Worm (Caenorhabditis elegans) whole organism, late embryonic: Measurements from ENCODE around the gene C54D10.10.

ENCODE experiments used
- C38D4.7 ChIP-seq: fragments of 200-800 bp; sonication (Bioruptor generic); optimal IDR thresholded peaks from 2 replicates; lab custom pipeline; 2018; ENCODE audit warnings: mild to moderate bottlenecking, missing genetic modification characterization, moderate library complexity, missing compliant biosample characterization
- K09A11.1 ChIP-seq: sonication (generic microtip); optimal IDR thresholded peaks from 2 replicates; lab custom pipeline; 2017; ENCODE audit warnings: antibody characterized with exemption, mild to moderate bottlenecking, missing genetic modification characterization, missing compliant biosample characterization; ENCODE audit not compliant: insufficient read depth
- Y22D7AL.16 ChIP-seq: sonication (generic microtip); optimal IDR thresholded peaks from 2 replicates; lab custom pipeline; 2016; ENCODE audit warnings: missing genetic modification characterization, missing compliant biosample characterization
- ahr-1 ChIP-seq: sonication (generic microtip); optimal IDR thresholded peaks from 2 replicates; lab custom pipeline; 2016; ENCODE audit warnings: missing genetic modification characterization, missing compliant biosample characterization
- ceh-2 ChIP-seq: sonication (generic microtip); optimal IDR thresholded peaks from 2 replicates; lab custom pipeline; 2016; ENCODE audit warnings: missing genotype, missing genetic modification characterization, missing compliant biosample characterization
- ceh-24 ChIP-seq: sonication (generic microtip); optimal IDR thresholded peaks from 2 replicates; lab custom pipeline; 2016; ENCODE audit warnings: mild to moderate bottlenecking, missing genetic modification characterization, missing compliant biosample characterization
- ceh-34 ChIP-seq: sonication (generic microtip); optimal IDR thresholded peaks from 2 replicates; lab custom pipeline; 2016; ENCODE audit warnings: mild to moderate bottlenecking, missing genetic modification characterization, missing compliant biosample characterization
- ceh-45 ChIP-seq: fragments of 200-800 bp; sonication (Bioruptor generic); IDR thresholded peaks from 2 replicates; pipeline ENCODE4 v1.3.6; 2022; ENCODE audit warnings: missing genetic modification reagents, missing genetic modification characterization, missing compliant biosample characterization
- ceh-48 ChIP-seq: sonication (generic microtip); optimal IDR thresholded peaks from 2 replicates; lab custom pipeline; 2016; ENCODE audit warnings: missing genetic modification characterization, inconsistent platforms, missing compliant biosample characterization
- ceh-6 ChIP-seq: fragments of 200-800 bp; sonication (Bioruptor generic); optimal IDR thresholded peaks from 2 replicates; lab custom pipeline; 2018; ENCODE audit warnings: mild to moderate bottlenecking, missing genetic modification characterization, missing compliant biosample characterization
- ceh-9 ChIP-seq: sonication (generic microtip); optimal IDR thresholded peaks from 2 replicates; lab custom pipeline; 2016; ENCODE audit warnings: mild to moderate bottlenecking, missing genetic modification characterization, inconsistent platforms, missing compliant biosample characterization
- dmd-4 ChIP-seq: sonication (generic microtip); optimal IDR thresholded peaks from 2 replicates; lab custom pipeline; 2016; ENCODE audit warnings: borderline replicate concordance, missing genetic modification characterization, missing compliant biosample characterization
- dve-1 ChIP-seq: sonication (generic microtip); optimal IDR thresholded peaks from 2 replicates; lab custom pipeline; 2017; ENCODE audit warnings: antibody characterized with exemption, mild to moderate bottlenecking, missing genetic modification characterization, missing compliant biosample characterization
- elt-2 ChIP-seq: sonication (generic microtip); optimal IDR thresholded peaks from 2 replicates; lab custom pipeline; 2016; ENCODE audit warnings: missing genetic modification reagents, missing genetic modification characterization, missing compliant biosample characterization
- eyg-1 ChIP-seq: sonication (generic microtip); optimal IDR thresholded peaks from 2 replicates; lab custom pipeline; 2016; ENCODE audit warnings: missing genotype, missing genetic modification characterization, missing compliant biosample characterization
- fax-1 ChIP-seq: sonication (generic microtip); optimal IDR thresholded peaks from 2 replicates; lab custom pipeline; 2016; ENCODE audit warnings: missing genotype, missing genetic modification characterization, missing compliant biosample characterization
- fkh-10 ChIP-seq: fragments of 150-350 bp; optimal IDR thresholded peaks from 2 replicates; lab custom pipeline; 2014; ENCODE audit warnings: missing biosample characterization, missing genetic modification reagents, missing genetic modification characterization
- hlh-13 ChIP-seq: fragments of 200-800 bp; sonication (Bioruptor generic); optimal IDR thresholded peaks from 2 replicates; lab custom pipeline; 2018; ENCODE audit warnings: mild to moderate bottlenecking, missing genetic modification characterization, missing compliant biosample characterization
- hlh-15 ChIP-seq: sonication (generic microtip); optimal IDR thresholded peaks from 2 replicates; lab custom pipeline; 2016; ENCODE audit warnings: missing genetic modification characterization, missing compliant biosample characterization
- hlh-8 ChIP-seq: sonication (generic microtip); optimal IDR thresholded peaks from 2 replicates; lab custom pipeline; 2016; ENCODE audit warnings: missing genotype, missing genetic modification characterization, missing compliant biosample characterization
- lim-6 ChIP-seq: sonication (generic microtip); optimal IDR thresholded peaks from 2 replicates; lab custom pipeline; 2016; ENCODE audit warnings: missing genetic modification characterization, missing compliant biosample characterization
- lin-11 ChIP-seq: fragments of 200-800 bp; sonication (Bioruptor generic); optimal IDR thresholded peaks from 2 replicates; lab custom pipeline; 2018; ENCODE audit warnings: mild to moderate bottlenecking, missing genetic modification characterization, missing compliant biosample characterization
- nhr-11 ChIP-seq: fragments of 150-350 bp; optimal IDR thresholded peaks from 2 replicates; lab custom pipeline; 2014; ENCODE audit warnings: missing biosample characterization, missing genetic modification characterization
- npax-4 ChIP-seq: sonication (generic microtip); optimal IDR thresholded peaks from 2 replicates; lab custom pipeline; 2016; ENCODE audit warnings: missing genetic modification characterization, missing compliant biosample characterization
- odd-2 ChIP-seq: sonication (generic microtip); optimal IDR thresholded peaks from 2 replicates; lab custom pipeline; 2017; ENCODE audit warnings: antibody characterized with exemption, mild to moderate bottlenecking, missing genetic modification characterization, missing compliant biosample characterization
- pag-3 ChIP-seq: sonication (generic microtip); optimal IDR thresholded peaks from 2 replicates; lab custom pipeline; 2016; ENCODE audit warnings: missing compliant biosample characterization, missing genetic modification characterization, borderline replicate concordance
- pat-9 ChIP-seq: fragments of 200-800 bp; sonication (Bioruptor generic); optimal IDR thresholded peaks from 2 replicates; lab custom pipeline; 2018; ENCODE audit warnings: mild to moderate bottlenecking, missing genetic modification characterization, moderate library complexity, missing compliant biosample characterization
- pax-1 ChIP-seq: fragments of 150-350 bp; optimal IDR thresholded peaks from 2 replicates; lab custom pipeline; 2014; ENCODE audit warnings: missing biosample characterization, missing genetic modification characterization
- pha-2 ChIP-seq: sonication (generic microtip); optimal IDR thresholded peaks from 2 replicates; lab custom pipeline; 2017; ENCODE audit warnings: mild to moderate bottlenecking, missing genetic modification characterization, missing compliant biosample characterization
- pha-4 ChIP-seq: fragments of 150-350 bp; optimal IDR thresholded peaks from 2 replicates; lab custom pipeline; 2018; ENCODE audit warnings: missing biosample characterization, missing genetic modification reagents, missing genetic modification characterization
- pqm-1 ChIP-seq: sonication (generic microtip); optimal IDR thresholded peaks from 2 replicates; lab custom pipeline; 2016; ENCODE audit warnings: missing genetic modification characterization, missing compliant biosample characterization
- pros-1 ChIP-seq: fragments of 150-350 bp; optimal IDR thresholded peaks from 2 replicates; lab custom pipeline; 2014; ENCODE audit warnings: missing biosample characterization, missing genetic modification reagents, missing genetic modification characterization
- ref-2 ChIP-seq: sonication (generic microtip); optimal IDR thresholded peaks from 2 replicates; lab custom pipeline; 2016; ENCODE audit warnings: missing genetic modification characterization, missing compliant biosample characterization
- rnt-1 ChIP-seq: sonication (generic microtip); optimal IDR thresholded peaks from 2 replicates; lab custom pipeline; 2016; ENCODE audit warnings: missing genetic modification characterization, missing compliant biosample characterization
- sox-4 ChIP-seq: sonication (generic microtip); optimal IDR thresholded peaks from 2 replicates; lab custom pipeline; 2017; ENCODE audit warnings: mild to moderate bottlenecking, missing genetic modification characterization, inconsistent platforms, missing compliant biosample characterization
- syd-9 ChIP-seq: sonication (generic microtip); optimal IDR thresholded peaks from 2 replicates; lab custom pipeline; 2016; ENCODE audit warnings: mild to moderate bottlenecking, missing genetic modification characterization, moderate library complexity, missing compliant biosample characterization
- tbx-2 ChIP-seq: sonication (generic microtip); optimal IDR thresholded peaks from 2 replicates; lab custom pipeline; 2016; ENCODE audit warnings: missing genetic modification characterization, missing compliant biosample characterization
- tbx-7 ChIP-seq: sonication (generic microtip); optimal IDR thresholded peaks from 2 replicates; lab custom pipeline; 2016; ENCODE audit warnings: missing genotype, missing genetic modification characterization, missing compliant biosample characterization
- zip-5 ChIP-seq: sonication (generic microtip); optimal IDR thresholded peaks from 2 replicates; lab custom pipeline; 2016; ENCODE audit warnings: missing genetic modification characterization, missing compliant biosample characterization
- ztf-16 ChIP-seq: sonication (generic microtip); optimal IDR thresholded peaks from 2 replicates; lab custom pipeline; 2017; ENCODE audit warnings: missing genetic modification characterization, missing compliant biosample characterization

C54D10.10 gene

DNA sequence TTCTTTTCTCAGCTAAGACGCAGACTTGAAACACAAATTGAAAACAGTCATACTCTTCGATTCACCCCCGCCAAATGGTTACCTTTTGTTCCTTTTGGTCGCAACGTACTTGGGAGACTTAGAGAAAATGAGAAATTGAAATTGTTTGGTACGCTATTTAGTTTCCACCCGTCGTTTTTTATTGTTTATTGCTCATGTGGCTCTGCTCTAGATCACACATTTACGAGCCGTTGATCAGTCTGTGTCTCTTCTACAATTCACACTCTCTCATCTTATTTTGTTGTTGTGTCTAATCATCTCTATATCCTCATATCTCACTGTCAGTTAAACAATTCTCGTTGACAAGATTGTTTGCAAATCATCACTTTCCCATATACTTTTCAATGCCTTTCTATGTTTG, 38.2 kb upstream of the C54D10.10 start:
- TF ChIP-seq fax-1 (tag; lab: Kevin White, UChicago) (no peak), ahr-1 (tag; lab: Kevin White, UChicago) (no peak), nhr-11 (tag; lab: Kevin White, UChicago) (no peak), pqm-1 (tag; lab: Kevin White, UChicago) (no peak), pha-4 (tag; lab: Kevin White, UChicago) (no peak), Y22D7AL.16 (tag; lab: Kevin White, UChicago) (no peak), fkh-10 (GFP tag; lab: Kevin White, UChicago) (no peak), ceh-2 (tag; lab: Kevin White, UChicago) (no peak), ceh-6 (GFP tag; lab: Kevin White, UChicago) (no peak), C38D4.7 (GFP tag; lab: Kevin White, UChicago) (no peak), hlh-15 (tag; lab: Kevin White, UChicago) (no peak), ceh-45 (GFP tag; lab: Robert Waterston, UW) (no peak), hlh-8 (tag; lab: Kevin White, UChicago) (no peak), ceh-9 (tag; lab: Kevin White, UChicago) (no peak), pax-1 (tag; lab: Kevin White, UChicago) (no peak), ceh-24 (tag; lab: Kevin White, UChicago) (no peak), ceh-34 (tag; lab: Kevin White, UChicago) (no peak), pat-9 (tag; lab: Kevin White, UChicago) (no peak), odd-2 (tag; lab: Kevin White, UChicago) (no peak), tbx-7 (tag; lab: Kevin White, UChicago) (no peak)

- TF ChIP-seq pha-4 (tag; lab: Kevin White, UChicago): no peak
- no peak for TF ChIP-seq ceh-48
- no peak for TF ChIP-seq ceh-45 (GFP tag; lab: Robert Waterston, UW)
- no peak for TF ChIP-seq lim-6
- TF ChIP-seq ztf-16 (tag; lab: Kevin White, UChicago): no peak
- no peak for TF ChIP-seq tbx-2
- TF ChIP-seq rnt-1 (tag; lab: Kevin White, UChicago): no peak
- TF ChIP-seq ceh-34 (tag; lab: Kevin White, UChicago): no peak
- TF ChIP-seq K09A11.1 (tag; lab: Kevin White, UChicago): no peak
- TF ChIP-seq pha-2 (tag; lab: Kevin White, UChicago): no peak
Measured at ce11 chrV:12486934-12487333, 37.1 kb upstream of the C54D10.10 start, which contains the start of gene inx-11. TSS of gene inx-11 (plus strand) at chrV:12487234.

DNA sequence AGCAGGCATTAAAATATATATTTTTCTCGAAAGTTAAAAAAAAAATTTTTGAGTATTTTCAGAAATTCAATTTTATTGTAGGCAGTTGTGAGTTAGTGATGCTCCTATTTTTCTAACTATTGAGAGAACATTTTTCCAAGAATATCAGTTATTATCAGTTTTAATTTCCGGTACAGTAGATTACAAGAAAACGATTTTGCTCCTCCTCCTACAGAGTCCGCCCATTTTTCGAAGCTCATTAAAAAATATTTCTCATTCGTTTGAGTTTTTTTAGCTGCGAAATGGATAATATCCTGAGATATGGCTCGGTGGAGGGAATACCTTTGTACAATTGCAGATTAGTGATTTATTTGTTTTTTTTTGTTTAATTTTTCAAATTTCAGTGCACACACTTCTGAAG, 34.8 kb upstream of the C54D10.10 start, which contains the start of gene srt-39:
TSS of gene srt-39 (plus strand) at position 301 of the 400 bp plus-strand sequence.
- TF ChIP-seq dve-1 (tag; lab: Kevin White, UChicago) (no peak), nhr-11 (tag; lab: Kevin White, UChicago) (no peak), zip-5 (no peak), ref-2 (no peak), npax-4 (tag; lab: Kevin White, UChicago) (no peak), syd-9 (tag; lab: Kevin White, UChicago) (no peak), K09A11.1 (tag; lab: Kevin White, UChicago) (no peak), lin-11 (tag; lab: Kevin White, UChicago) (no peak), rnt-1 (tag; lab: Kevin White, UChicago) (no peak), pag-3 (no peak), hlh-13 (GFP tag; lab: Kevin White, UChicago) (no peak), ceh-2 (tag; lab: Kevin White, UChicago) (no peak), eyg-1 (tag; lab: Kevin White, UChicago) (no peak), pros-1 (tag; lab: Kevin White, UChicago) (no peak), sox-4 (no peak), lim-6 (no peak), dmd-4 (no peak), elt-2 (tag; lab: Kevin White, UChicago) (no peak), pax-1 (tag; lab: Kevin White, UChicago) (no peak)
